Fruit fly (Drosophila melanogaster): Measurements from ENCODE around the gene CG43061.
"Not testable (repeated sequence)": the region's sequence is repeated elsewhere in the genome, so short reads cannot be mapped to it uniquely, and the experiment has no call there.

CG43061 gene

DNA sequence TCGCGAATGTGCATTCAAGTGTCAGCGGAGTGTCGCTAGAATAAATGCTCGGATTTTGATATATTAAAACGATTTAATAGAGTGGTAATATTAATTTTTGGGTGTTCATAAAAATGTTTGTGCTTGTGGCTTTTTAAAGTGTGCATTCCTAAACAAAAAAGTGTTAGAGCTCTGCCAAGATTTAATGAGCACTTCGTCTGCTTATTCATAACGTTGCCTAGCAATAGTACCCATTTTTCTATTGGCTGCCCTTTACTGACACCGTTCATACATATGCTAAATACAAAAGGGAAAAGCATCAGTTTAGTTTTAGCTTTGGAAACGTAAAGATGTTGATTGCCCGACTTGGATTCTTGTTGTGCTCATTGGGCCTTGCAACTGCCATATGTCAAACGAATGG lies at the start of gene CG43061:
TSS of gene CG43061 (plus strand) at position 301 of the 400 bp plus-strand sequence.
- TF ChIP-seq CG8301 (tag; optimal IDR thresholded peaks at IDR 0.05); Ets98B (GFP tag; IDR thresholded peaks at IDR 0.05); rn (GFP tag; IDR thresholded peaks at IDR 0.05): not testable (repeated sequence)

DNA sequence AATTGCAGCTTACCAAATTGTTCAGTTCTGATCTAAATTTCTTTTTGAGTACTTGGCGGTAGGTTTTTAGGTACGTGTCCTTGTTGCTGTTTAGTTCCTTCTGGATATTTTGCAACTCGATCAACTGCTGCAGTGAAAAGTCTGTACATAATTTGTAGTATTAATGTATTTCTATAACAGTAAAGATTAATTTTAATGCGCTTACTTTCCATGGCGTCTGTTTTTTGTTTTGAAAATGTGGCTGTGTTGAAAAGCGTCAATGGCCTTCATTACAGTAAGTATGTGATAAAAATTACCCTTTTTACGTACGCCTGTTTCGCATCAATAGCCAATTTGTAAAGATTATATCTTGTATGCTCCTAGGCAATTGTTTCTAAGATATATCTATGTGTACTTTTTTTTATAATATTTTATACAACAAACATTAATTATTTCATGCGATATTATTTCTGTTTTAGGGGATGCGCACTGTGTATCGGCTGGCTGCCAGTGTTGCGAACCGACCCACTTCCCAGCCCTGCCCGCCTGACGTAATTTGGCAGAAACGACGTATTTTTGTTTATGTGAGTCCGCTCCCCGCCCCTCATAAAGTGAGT lies 48.3 kb upstream of the CG43061 start, which contains the start of the genes Kmn2 and CG2698:
TSS of gene Kmn2 (minus strand) at position 236 of the 596 bp plus-strand sequence.
TSS of gene CG2698 (plus strand) at position 489 of the 596 bp plus-strand sequence.
- TF ChIP-seq CG17806 (tag; optimal IDR thresholded peaks at IDR 0.05) (peak; percentile 93), gl (tag; optimal IDR thresholded peaks at IDR 0.05) (peak; percentile 79), rn (GFP tag; IDR thresholded peaks at IDR 0.05) (peak; percentile 97), CG12605 (GFP tag; IDR thresholded peaks at IDR 0.05) (peak; percentile 95), CG13204 (GFP tag; optimal IDR thresholded peaks at IDR 0.05) (no peak), Pif1B (GFP tag; optimal IDR thresholded peaks at IDR 0.05) (peak; percentile 94), CG14655 (GFP tag; optimal IDR thresholded peaks at IDR 0.05) (peak; percentile 94), CG15710 (tag; optimal IDR thresholded peaks at IDR 0.05) (peak; percentile 95), CG32121 (GFP tag; IDR thresholded peaks at IDR 0.05) (peak; percentile 97), Snoo (tag; optimal IDR thresholded peaks at IDR 0.05) (peak; percentile 95), CG4496 (GFP tag; IDR thresholded peaks at IDR 0.05) (peak; percentile 99), CG8301 (tag; optimal IDR thresholded peaks at IDR 0.05) (peak; percentile 94), EcR (GFP tag; optimal IDR thresholded peaks at IDR 0.05) (peak; percentile 61), fd96Ca (GFP tag; IDR thresholded peaks at IDR 0.05) (peak; percentile 96), CG10348 (GFP tag; IDR thresholded peaks at IDR 0.05) (peak; percentile 93), CG8159 (tag; optimal IDR thresholded peaks at IDR 0.05) (peak; percentile 96), CG9948 (tag; optimal IDR thresholded peaks at IDR 0.05) (peak; percentile 93), Ets98B (GFP tag; IDR thresholded peaks at IDR 0.05) (peak; percentile 97), Pif1A (GFP tag; optimal IDR thresholded peaks at IDR 0.05) (peak; percentile 93), D1 (tag; optimal IDR thresholded peaks at IDR 0.05) (peak; percentile 80), CG34367 (tag; optimal IDR thresholded peaks at IDR 0.05) (peak; percentile 92)

DNA sequence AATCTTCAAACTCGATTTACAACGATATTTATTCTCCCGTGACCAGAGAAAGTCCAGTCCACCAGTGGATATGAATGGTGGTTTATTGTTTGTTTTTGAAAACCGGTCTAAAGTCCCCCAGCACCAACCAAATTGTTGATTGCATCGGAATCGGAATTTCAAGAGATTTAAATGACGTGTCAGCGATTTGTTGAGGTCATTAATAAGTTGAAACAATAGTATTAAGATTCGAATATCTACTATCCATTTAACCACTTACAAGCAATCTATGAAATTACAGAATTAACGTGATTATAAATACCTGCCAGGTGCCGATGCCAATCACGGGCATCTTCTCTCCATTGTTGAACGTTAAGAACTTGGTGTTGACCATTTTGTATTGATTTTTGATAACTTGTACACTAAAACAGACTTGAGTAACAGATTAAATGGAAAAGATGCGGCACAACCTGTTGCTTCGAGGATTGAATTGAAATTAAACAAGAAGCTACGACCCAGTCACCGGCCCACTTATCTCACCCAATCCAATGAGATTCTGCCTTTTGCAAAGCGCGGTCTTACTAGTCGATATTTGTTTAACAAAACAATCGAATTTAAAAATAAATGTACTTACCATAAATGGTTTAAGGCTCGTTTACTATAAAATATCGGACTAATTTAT lies 41.7 kb upstream of the CG43061 start, which contains the start of gene CG2767:
TSS of gene CG2767 (minus strand) at position 516 of the 661 bp plus-strand sequence.
- TF ChIP-seq fd96Ca (GFP tag; IDR thresholded peaks at IDR 0.05): no peak
- TF ChIP-seq CG34367 (tag; optimal IDR thresholded peaks at IDR 0.05): no peak
- no peak for TF ChIP-seq D1 (tag; optimal IDR thresholded peaks at IDR 0.05)
- TF ChIP-seq CG10348 (GFP tag; IDR thresholded peaks at IDR 0.05): no peak
- peak; percentile 87 for TF ChIP-seq CG12605 (GFP tag; IDR thresholded peaks at IDR 0.05)
- TF ChIP-seq EcR (GFP tag; optimal IDR thresholded peaks at IDR 0.05): peak; percentile 54

DNA sequence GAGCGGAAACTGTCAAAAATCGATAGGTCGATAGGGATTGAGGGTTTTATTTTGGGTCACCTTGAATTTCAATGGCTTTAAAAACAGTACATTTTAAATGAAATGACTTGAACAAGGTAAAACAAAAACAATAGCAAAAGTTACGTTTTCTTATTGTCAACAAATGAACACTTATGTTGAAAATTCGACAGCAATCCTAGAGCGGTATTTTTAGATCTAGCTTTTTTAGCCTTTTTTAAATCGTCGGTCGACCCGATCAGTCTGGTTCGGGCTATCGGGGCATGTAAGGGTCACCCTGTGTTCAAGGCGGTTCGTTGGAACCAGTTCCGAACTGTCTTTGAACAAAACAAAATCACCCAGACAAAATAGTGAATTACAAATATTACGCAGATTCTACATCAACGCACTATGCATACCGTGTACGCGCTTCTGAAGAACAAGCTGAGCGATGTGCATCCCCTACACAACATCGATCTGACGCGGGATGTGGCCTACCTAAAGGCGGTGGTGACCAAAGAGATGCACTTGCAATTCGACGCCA lies 40.3 kb upstream of the CG43061 start, which contains the start of the genes CG11052 and CG3223:
TSS of gene CG11052 (minus strand) at position 218 of the 541 bp plus-strand sequence.
TSS of gene CG3223 (plus strand) at position 321 of the 541 bp plus-strand sequence.
- TF ChIP-seq CG4496 (GFP tag; IDR thresholded peaks at IDR 0.05) (peak; percentile 36; the same call in 1 of the 3 replicates), Snoo (tag; optimal IDR thresholded peaks at IDR 0.05) (peak; percentile 17), Ets98B (GFP tag; IDR thresholded peaks at IDR 0.05) (0 out of 2 replicates have a peak, but pooled peaks have one; percentile 6), CG32121 (GFP tag; IDR thresholded peaks at IDR 0.05) (no peak), EcR (GFP tag; optimal IDR thresholded peaks at IDR 0.05) (peak; percentile 94), CG10348 (GFP tag; IDR thresholded peaks at IDR 0.05) (no peak)

DNA sequence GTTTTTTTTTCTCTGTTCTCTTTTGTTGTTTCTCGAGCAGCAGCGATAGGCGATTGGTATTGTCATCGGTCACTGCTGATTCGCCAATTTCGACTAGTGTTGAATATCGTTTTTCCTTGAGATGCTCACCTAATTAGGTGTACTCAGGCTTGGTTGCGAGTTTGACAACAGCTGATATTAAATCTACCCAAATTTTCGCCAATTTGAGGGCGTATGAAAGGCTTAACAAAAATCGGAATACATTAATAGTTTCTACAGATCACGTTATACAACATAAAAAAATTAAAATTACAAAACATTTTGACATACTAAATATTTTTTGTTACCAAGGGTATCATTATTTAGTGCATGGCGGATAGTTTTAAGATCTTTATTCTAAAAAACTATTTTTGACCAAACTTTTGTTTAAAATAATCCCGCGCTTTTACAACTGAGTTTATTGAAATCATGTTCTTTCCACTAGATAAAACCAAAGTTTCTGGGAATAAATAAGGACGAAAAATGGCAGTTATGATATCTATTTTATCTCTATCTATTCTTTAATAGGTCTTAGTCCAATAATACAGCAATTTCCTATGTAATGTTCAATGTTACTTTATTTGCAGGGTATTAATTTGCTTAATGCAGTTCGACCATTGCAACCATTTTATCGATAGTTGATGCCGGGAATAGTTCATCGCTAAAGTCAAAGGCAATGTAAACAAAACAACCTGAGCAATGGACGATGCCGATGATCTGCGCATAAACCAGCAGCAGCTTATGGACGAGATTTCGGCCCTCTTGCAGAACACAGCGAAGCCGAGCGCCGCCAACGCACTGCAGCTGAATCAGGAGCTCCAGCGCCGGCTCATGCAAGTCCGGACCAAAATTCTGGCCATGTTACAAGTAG lies 36.1 kb upstream of the CG43061 start, which contains the start of the genes CG10435 and Pbp95:
TSS of gene CG10435 (minus strand) at position 81 of the 889 bp plus-strand sequence.
TSS of gene Pbp95 (plus strand) at position 671 of the 889 bp plus-strand sequence.
- peak; percentile 66 for TF ChIP-seq CG4496 (GFP tag; IDR thresholded peaks at IDR 0.05)
- TF ChIP-seq rn (GFP tag; IDR thresholded peaks at IDR 0.05): 0 out of 2 replicates have a peak, but pooled peaks have one; percentile 11
- TF ChIP-seq CG32121 (GFP tag; IDR thresholded peaks at IDR 0.05): no peak
- no peak for TF ChIP-seq CG15710 (tag; optimal IDR thresholded peaks at IDR 0.05)
- no peak for TF ChIP-seq gl (tag; optimal IDR thresholded peaks at IDR 0.05)
- TF ChIP-seq CG12605 (GFP tag; IDR thresholded peaks at IDR 0.05): no peak
- no peak for TF ChIP-seq Pif1A (GFP tag; optimal IDR thresholded peaks at IDR 0.05)
- peak; percentile 50 for TF ChIP-seq Ets98B (GFP tag; IDR thresholded peaks at IDR 0.05)
- TF ChIP-seq Snoo (tag; optimal IDR thresholded peaks at IDR 0.05): no peak
- no peak for TF ChIP-seq D1 (tag; optimal IDR thresholded peaks at IDR 0.05)
- no peak for TF ChIP-seq CG9948 (tag; optimal IDR thresholded peaks at IDR 0.05)
- TF ChIP-seq fd96Ca (GFP tag; IDR thresholded peaks at IDR 0.05): peak; percentile 69; the same call in 2 of the 3 replicates
- TF ChIP-seq Pif1B (GFP tag; optimal IDR thresholded peaks at IDR 0.05): no peak
- TF ChIP-seq CG13204 (GFP tag; optimal IDR thresholded peaks at IDR 0.05): no peak
- no peak for TF ChIP-seq EcR (GFP tag; optimal IDR thresholded peaks at IDR 0.05)
- no peak for TF ChIP-seq CG10348 (GFP tag; IDR thresholded peaks at IDR 0.05)
- TF ChIP-seq CG8159 (tag; optimal IDR thresholded peaks at IDR 0.05): no peak
- TF ChIP-seq CG34367 (tag; optimal IDR thresholded peaks at IDR 0.05): no peak
- TF ChIP-seq CG14655 (GFP tag; optimal IDR thresholded peaks at IDR 0.05): no peak
- peak; percentile 4 for TF ChIP-seq CG17806 (tag; optimal IDR thresholded peaks at IDR 0.05)
- TF ChIP-seq CG8301 (tag; optimal IDR thresholded peaks at IDR 0.05): no peak

Data from whole organism, pupa.